Fruit fly (Drosophila melanogaster): ENCODE results near the gene CG7768.

CG7768 gene

DNA sequence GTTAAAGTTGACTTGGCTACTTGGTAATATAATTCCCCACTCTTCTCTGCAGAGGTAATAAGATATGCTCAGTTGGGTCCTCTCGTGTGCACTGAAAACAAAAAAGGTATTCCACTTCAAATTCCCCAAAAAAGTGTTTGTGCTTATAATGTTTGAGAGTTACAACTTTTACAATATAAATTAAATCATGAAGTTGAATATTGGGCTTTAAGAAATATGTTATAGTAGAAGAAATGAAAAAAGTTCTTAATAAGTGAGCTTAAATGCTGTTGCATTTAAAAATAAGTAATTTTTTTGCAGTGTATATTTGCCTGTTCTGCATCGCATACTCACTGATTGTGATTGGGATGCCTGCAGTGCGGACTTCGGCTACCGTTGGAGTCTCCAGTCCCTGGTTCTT is 35.5 kb downstream of the CG7768 start (continued):
- TF ChIP-seq CG11762 (GFP tag; optimal IDR thresholded peaks at IDR 0.05; ENCODE audit: insufficient read depth) (peak; percentile 57), salr (GFP tag; optimal IDR thresholded peaks at IDR 0.05) (peak in 1 of 2 experiments; percentile 57), CG6276 (GFP tag; optimal IDR thresholded peaks at IDR 0.05) (peak; percentile 69), CG6854 (GFP tag; optimal IDR thresholded peaks at IDR 0.05) (peak; percentile 72), eg (GFP tag; IDR thresholded peaks at IDR 0.05) (peak; percentile 67; the same call in 2 of the 3 replicates), CG9139 (GFP tag; optimal IDR thresholded peaks at IDR 0.05) (no peak), vri (GFP tag; optimal IDR thresholded peaks at IDR 0.05) (peak; percentile 27), Blimp-1 (GFP tag; optimal IDR thresholded peaks at IDR 0.05) (peak; percentile 17), OdsH (GFP tag; optimal IDR thresholded peaks at IDR 0.05) (peak; percentile 70), CG16779 (tag; optimal IDR thresholded peaks at IDR 0.05) (no peak), CG7368 (GFP tag; optimal IDR thresholded peaks at IDR 0.05) (peak; percentile 50), CG8319 (GFP tag; optimal IDR thresholded peaks at IDR 0.05) (peak; percentile 45), CG6808 (GFP tag; optimal IDR thresholded peaks at IDR 0.05) (peak; percentile 56), acj6 (GFP tag; optimal IDR thresholded peaks at IDR 0.05) (peak; percentile 59), Hr39 (GFP tag; optimal IDR thresholded peaks at IDR 0.05) (peak; percentile 63), fkh (GFP tag; optimal IDR thresholded peaks at IDR 0.05) (no peak), fd59A (GFP tag; optimal IDR thresholded peaks at IDR 0.05) (no peak), lz (GFP tag; optimal IDR thresholded peaks at IDR 0.05) (peak; percentile 64), ss (GFP tag; optimal IDR thresholded peaks at IDR 0.05) (peak; percentile 19 to 36)

DNA sequence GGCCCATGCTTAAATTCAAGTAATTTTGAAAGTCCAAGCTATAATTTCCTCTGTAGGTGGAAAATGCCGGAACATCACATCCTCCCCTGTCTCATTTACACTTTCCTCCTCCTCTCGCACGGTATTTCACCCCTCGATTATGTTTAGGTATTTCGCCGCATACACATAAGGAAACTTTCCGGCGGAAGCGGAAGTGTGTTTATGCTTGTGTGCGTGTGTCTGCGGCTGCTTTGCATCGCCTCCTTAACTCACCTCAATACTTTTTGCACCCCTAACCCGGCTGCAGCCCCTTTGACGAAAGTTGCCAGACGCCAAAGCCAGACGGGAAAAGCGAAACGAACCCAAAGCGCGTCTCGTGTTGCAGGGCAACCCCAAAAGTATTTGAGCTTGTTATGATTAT is 44.8 kb downstream of the CG7768 start:
- TF ChIP-seq lz (GFP tag; optimal IDR thresholded peaks at IDR 0.05), result no peak
- TF ChIP-seq Eip78C (GFP tag), result peak; percentile 12

All from whole organism, prepupa.